Worm (Caenorhabditis elegans): ENCODE measurements around the gene T28D6.3.

- no peak for TF ChIP-seq nhr-237 (tag; optimal IDR thresholded peaks at IDR 0.05)
- no peak for TF ChIP-seq elt-1 (tag; optimal IDR thresholded peaks at IDR 0.05; ENCODE audit: borderline replicate concordance, insufficient read depth)
- TF ChIP-seq nhr-28 (tag; optimal IDR thresholded peaks at IDR 0.05) = no peak
- TF ChIP-seq mep-1 (tag; optimal IDR thresholded peaks at IDR 0.05) = no peak
- TF ChIP-seq drap-1 (GFP tag; optimal IDR thresholded peaks at IDR 0.05) = no peak
- TF ChIP-seq pha-4 (tag; optimal IDR thresholded peaks at IDR 0.05) = no peak
- TF ChIP-seq bed-3 (GFP tag; optimal IDR thresholded peaks at IDR 0.05) = no peak
- TF ChIP-seq elt-3 (tag; optimal IDR thresholded peaks at IDR 0.05) = no peak
- no peak for TF ChIP-seq nhr-12 (tag; optimal IDR thresholded peaks at IDR 0.05)
- TF ChIP-seq ztf-11 (tag; optimal IDR thresholded peaks at IDR 0.05) = no peak
- TF ChIP-seq unc-62 (GFP tag; optimal IDR thresholded peaks at IDR 0.05) = no peak
- TF ChIP-seq blmp-1 (tag; optimal IDR thresholded peaks at IDR 0.05) = no peak
- TF ChIP-seq unc-39 (tag; optimal IDR thresholded peaks at IDR 0.05) = no peak
- TF ChIP-seq lsy-2 (tag; optimal IDR thresholded peaks at IDR 0.05) = no peak
Observed at ce11 chrIII:11389384-11389783, 22.8 kb downstream of the T28D6.3 start.

All from whole organism, mixed stage, embryonic.